Worm (Caenorhabditis elegans) whole organism, L4/young adult: ENCODE results near the gene ptp-3.

ENCODE experiments used
- W03F9.2 ChIP-seq: fragments of 150-350 bp; optimal IDR thresholded peaks from 2 replicates; lab custom pipeline; 2014; ENCODE audit warnings: missing biosample characterization, missing genetic modification characterization
- dao-5 ChIP-seq: sonication (generic microtip); optimal IDR thresholded peaks from 2 replicates; lab custom pipeline; 2016; ENCODE audit warnings: missing genotype, missing genetic modification characterization, moderate library complexity, missing compliant biosample characterization
- him-1 ChIP-seq: sonication (generic microtip); optimal IDR thresholded peaks from 2 replicates; lab custom pipeline; 2016; ENCODE audit warnings: missing genotype, missing genetic modification reagents, missing genetic modification characterization, missing compliant biosample characterization

ptp-3 gene

DNA sequence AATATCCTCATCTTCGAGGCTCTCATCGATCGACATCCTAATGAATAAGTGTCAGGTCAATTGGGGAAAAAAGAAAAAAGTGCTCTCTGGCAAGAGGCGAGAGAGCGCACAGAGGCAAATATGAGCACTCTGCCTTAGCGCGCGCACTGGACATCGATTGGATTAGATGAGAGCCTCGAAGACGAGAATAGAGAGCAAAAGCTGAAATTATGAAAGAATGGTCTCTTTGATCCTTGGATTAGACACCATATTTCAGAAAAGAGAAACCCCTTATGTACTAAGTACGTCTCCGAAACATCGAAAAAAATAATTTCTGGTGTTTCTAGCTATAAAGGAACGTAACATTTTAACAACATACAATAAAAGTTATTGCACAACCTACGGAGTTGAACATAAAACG is 79.9 kb downstream of the ptp-3 start, which contains the start of gene F45E10.2:
Gene F45E10.2, minus strand, starts transcription at position 101 of the 400 bp plus-strand sequence.
- no peak for TF ChIP-seq him-1 (tag; lab: Kevin White, UChicago)
- TF ChIP-seq W03F9.2 (tag; lab: Kevin White, UChicago) = no peak
- TF ChIP-seq dao-5 = no peak

DNA sequence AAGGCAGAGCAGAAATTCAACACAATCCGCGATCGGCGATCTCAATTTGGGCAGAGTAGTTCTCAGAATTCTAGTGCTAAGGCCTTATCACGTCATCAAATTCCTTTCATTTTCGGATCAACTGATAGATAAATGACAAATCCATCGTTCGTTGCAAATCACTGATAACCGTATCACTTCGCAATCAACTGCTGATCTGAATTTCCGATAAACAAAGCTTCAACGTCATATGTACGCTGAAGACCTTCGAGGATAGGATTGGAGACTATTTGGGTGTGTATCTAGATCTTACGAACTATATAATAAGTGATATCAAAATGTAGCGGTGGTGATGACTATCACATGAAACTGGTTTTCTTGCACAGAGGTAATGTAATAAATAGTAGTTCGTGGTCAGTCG is 81.9 kb downstream of the ptp-3 start:
- TF ChIP-seq him-1 (tag; lab: Kevin White, UChicago) (no peak), dao-5 (no peak), W03F9.2 (tag; lab: Kevin White, UChicago) (no peak)
